Worm (Caenorhabditis elegans): ENCODE results near the gene vmo-1.

- TF ChIP-seq unc-62 (GFP tag; optimal IDR thresholded peaks at IDR 0.05) = no peak
- no peak for TF ChIP-seq egl-27 (tag; optimal IDR thresholded peaks at IDR 0.05)
- TF ChIP-seq fos-1 (tag; optimal IDR thresholded peaks at IDR 0.05) = no peak
- no peak for TF ChIP-seq aly-2 (tag; optimal IDR thresholded peaks at IDR 0.05)
- no peak for TF ChIP-seq ama-1 (optimal IDR thresholded peaks at IDR 0.05)
- TF ChIP-seq nhr-23 (tag; optimal IDR thresholded peaks at IDR 0.05) = no peak
- TF ChIP-seq elt-3 (tag; optimal IDR thresholded peaks at IDR 0.05) = no peak
These were observed 47.8 kb upstream of the vmo-1 start for ce11 chrV:20600704-20601103.

Data from whole organism, L2 larva.